Worm (Caenorhabditis elegans) whole organism, L2 larva: ENCODE results near the gene Y43B11AR.3.

Experiments used
- R02D3.7 ChIP-seq: fragments of 150-350 bp; optimal IDR thresholded peaks from 2 replicates; lab custom pipeline; 2014; ENCODE audit warnings: missing biosample characterization, missing genetic modification characterization
- ZK546.5 ChIP-seq: sonication (generic microtip); optimal IDR thresholded peaks from 2 replicates; lab custom pipeline; 2017; ENCODE audit warnings: missing biosample characterization, missing genetic modification characterization
- ama-1 ChIP-seq: fragments of 150-350 bp; optimal IDR thresholded peaks from 2 replicates; lab custom pipeline; 2018; ENCODE audit warnings: inconsistent platforms
- crh-2 ChIP-seq: sonication (generic microtip); optimal IDR thresholded peaks from 2 replicates; lab custom pipeline; 2017; ENCODE audit warnings: missing biosample characterization, missing genetic modification characterization
- egl-27 ChIP-seq: sonication (generic microtip); optimal IDR thresholded peaks from 3 replicates; lab custom pipeline; 2017; ENCODE audit warnings: missing biosample characterization, missing genetic modification reagents, missing genetic modification characterization
- lin-13 ChIP-seq: fragments of 150-350 bp; optimal IDR thresholded peaks from 2 replicates; lab custom pipeline; 2014; ENCODE audit warnings: missing biosample characterization, missing genetic modification reagents, missing genetic modification characterization
- mdl-1 ChIP-seq, 2 experiments: fragments of 150-350 bp in 1 of 2; sonication (generic microtip) in 1 of 2; optimal IDR thresholded peaks; 2 replicates each; lab custom pipeline; 2017; ENCODE audit warnings: missing biosample characterization in 2 of 2, missing genetic modification characterization in 2 of 2
- nhr-12 ChIP-seq: fragments of 150-350 bp; optimal IDR thresholded peaks from 2 replicates; lab custom pipeline; 2014; ENCODE audit warnings: missing biosample characterization, missing genetic modification characterization
- nhr-237 ChIP-seq: fragments of 150-350 bp; optimal IDR thresholded peaks from 2 replicates; lab custom pipeline; 2014; ENCODE audit warnings: missing biosample characterization, missing genetic modification characterization
- nhr-6 ChIP-seq: fragments of 150-350 bp; optimal IDR thresholded peaks from 2 replicates; lab custom pipeline; 2014; ENCODE audit warnings: missing biosample characterization, missing genetic modification characterization
- sma-9 ChIP-seq, 2 experiments: fragments of 150-350 bp in 1 of 2; sonication (generic microtip) in 1 of 2; optimal IDR thresholded peaks; 2 replicates each; lab custom pipeline; 2014 to 2016; ENCODE audit warnings: missing genetic modification characterization in 2 of 2, mild to moderate bottlenecking in 1 of 2, missing biosample characterization in 1 of 2, missing compliant biosample characterization in 1 of 2, missing genetic modification reagents in 1 of 2, moderate library complexity in 1 of 2
- ztf-4 ChIP-seq: fragments of 150-350 bp; optimal IDR thresholded peaks from 2 replicates; lab custom pipeline; 2014; ENCODE audit warnings: missing biosample characterization, missing genetic modification characterization

DNA sequence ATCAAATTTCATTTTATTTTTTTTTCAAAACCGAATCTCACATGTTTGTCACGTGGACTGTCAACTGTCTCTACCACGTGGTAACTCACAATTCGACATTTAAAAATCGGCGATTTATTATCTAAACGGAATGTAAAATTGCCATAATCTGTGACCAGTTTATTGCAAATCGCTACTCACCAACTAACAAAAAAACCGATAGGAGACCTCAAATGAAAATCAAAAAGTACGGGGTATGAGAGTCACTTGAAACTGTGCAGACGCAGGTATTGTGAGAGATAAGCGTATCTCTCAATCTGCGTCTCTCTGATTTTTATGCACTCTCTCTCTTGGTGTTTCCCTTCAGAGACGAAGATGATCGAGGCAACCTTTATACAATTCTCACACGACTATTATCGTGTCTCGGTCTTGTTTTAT lies 35.7 kb downstream of the Y43B11AR.3 start:
- TF ChIP-seq egl-27 (tag; lab: Kevin White, UChicago) (peak; percentile 5), R02D3.7 (tag; lab: Kevin White, UChicago) (no peak), mdl-1 (tag; optimal IDR thresholded peaks at IDR 0.05; lab: Kevin White, UChicago) (peak; percentile 56 to 58), nhr-237 (tag; lab: Kevin White, UChicago) (no peak), ztf-4 (peak; percentile 54), nhr-6 (tag; lab: Kevin White, UChicago) (peak; percentile 73), sma-9 (GFP tag; optimal IDR thresholded peaks at IDR 0.05; lab: Kevin White, UChicago) (peak; percentile 87), sma-9 (tag; optimal IDR thresholded peaks at IDR 0.05; lab: Kevin White, UChicago) (no peak), ZK546.5 (tag; lab: Kevin White, UChicago) (no peak), nhr-12 (tag; lab: Kevin White, UChicago) (no peak), ama-1 (lab: Kevin White, UChicago) (peak; percentile 28), lin-13 (GFP tag; lab: Kevin White, UChicago) (peak; percentile 29), crh-2 (tag; lab: Kevin White, UChicago) (peak; percentile 86)
